Fruit fly (Drosophila melanogaster) whole organism, embryonic: Measurements from ENCODE around the gene comm.

Source experiments
- CG10431 ChIP-seq: fragments of 200-800 bp; sonication (Bioruptor generic); optimal IDR thresholded peaks from 3 replicates; lab custom pipeline; 2018; ENCODE audit warnings: missing biosample characterization, mild to moderate bottlenecking, missing genetic modification characterization
- CG13775 ChIP-seq: fragments of 200-800 bp; sonication (Bioruptor generic); optimal IDR thresholded peaks from 3 replicates; lab custom pipeline; 2017; ENCODE audit warnings: missing biosample characterization, mild to moderate bottlenecking, missing genetic modification characterization
- CG17186 ChIP-seq: fragments of 200-800 bp; sonication (Bioruptor generic); optimal IDR thresholded peaks from 3 replicates; lab custom pipeline; 2017; ENCODE audit warnings: missing biosample characterization, missing genetic modification reagents, missing genetic modification characterization
- Dip2 ChIP-seq: fragments of 200-800 bp; sonication (Bioruptor generic); IDR thresholded peaks from 2 replicates; pipeline ENCODE4 v1.3.6; 2022; ENCODE audit warnings: missing biosample characterization, missing genetic modification characterization
- ash1 ChIP-seq: fragments of 200-800 bp; sonication (Bioruptor generic); optimal IDR thresholded peaks from 2 replicates; lab custom pipeline; 2018; ENCODE audit warnings: missing biosample characterization, mild to moderate bottlenecking, missing genetic modification characterization
- bsh ChIP-seq, 2 experiments: fragments of 200-800 bp; sonication (Bioruptor generic); optimal IDR thresholded peaks; 2 replicates each; lab custom pipeline; 2017 to 2018; ENCODE audit warnings: mild to moderate bottlenecking in 2 of 2, missing biosample characterization in 2 of 2, missing genetic modification characterization in 2 of 2, moderate library complexity in 1 of 2
- psq ChIP-seq: fragments of 200-800 bp; sonication (Bioruptor generic); optimal IDR thresholded peaks from 2 replicates; lab custom pipeline; 2017; ENCODE audit warnings: missing biosample characterization, missing genetic modification characterization
- salm ChIP-seq: fragments of 200-800 bp; sonication (Bioruptor generic); optimal IDR thresholded peaks from 2 replicates; lab custom pipeline; 2018; ENCODE audit warnings: missing biosample characterization, mild to moderate bottlenecking, missing genetic modification characterization

- TF ChIP-seq bsh (GFP tag; optimal IDR thresholded peaks at IDR 0.05; lab: Kevin White, UChicago), result no peak
- TF ChIP-seq Dip2 (GFP tag; lab: Robert Waterston, UW), result no peak
- TF ChIP-seq psq (GFP tag; lab: Kevin White, UChicago), result no peak
- no peak for TF ChIP-seq CG10431 (GFP tag; lab: Kevin White, UChicago)
- no peak for TF ChIP-seq CG17186
- TF ChIP-seq ash1 (GFP tag; lab: Kevin White, UChicago), result no peak
- TF ChIP-seq salm (tag; lab: Kevin White, UChicago), result no peak
- TF ChIP-seq CG13775 (GFP tag; lab: Kevin White, UChicago), result no peak
Observed at dm6 chr3L:15687802-15688201, 40.4 kb downstream of the comm start, which contains the start of gene CG34452.
